Worm (Caenorhabditis elegans): ENCODE results near the gene C02F5.5.

ce11 chrIII:8202754-8203153, 33.2 kb upstream of the C02F5.5 start, which contains the start of gene snb-5:
- no peak for TF ChIP-seq ceh-13 (GFP tag; optimal IDR thresholded peaks at IDR 0.05)
- no peak for TF ChIP-seq ets-7 (tag; optimal IDR thresholded peaks at IDR 0.05)
- TF ChIP-seq pes-1 (GFP tag; IDR thresholded peaks at IDR 0.05), result no peak
- TF ChIP-seq ama-1 (optimal IDR thresholded peaks at IDR 0.05), result no peak
- no peak for TF ChIP-seq scrt-1 (GFP tag; IDR thresholded peaks at IDR 0.05)
- no peak for TF ChIP-seq tbx-11 (GFP tag; IDR thresholded peaks at IDR 0.05)
- no peak for TF ChIP-seq tra-4 (tag; optimal IDR thresholded peaks at IDR 0.05)
- no peak for TF ChIP-seq hnd-1 (tag; optimal IDR thresholded peaks at IDR 0.05)
- TF ChIP-seq hmbx-1 (tag; optimal IDR thresholded peaks at IDR 0.05), result no peak
- TF ChIP-seq aly-1 (tag; optimal IDR thresholded peaks at IDR 0.05), result no peak

Data from whole organism, early embryonic.